Worm (Caenorhabditis elegans) whole organism, L1 larva: Measurements from ENCODE around the gene ndx-2.

ENCODE experiments used
- hlh-4 ChIP-seq: sonication (generic microtip); optimal IDR thresholded peaks from 2 replicates; lab custom pipeline; 2016; ENCODE audit warnings: mild to moderate bottlenecking, missing genetic modification characterization, missing compliant biosample characterization
- lin-15B ChIP-seq: fragments of 150-350 bp; sonication (generic microtip); optimal IDR thresholded peaks from 3 replicates; lab custom pipeline; 2014; ENCODE audit warnings: missing biosample characterization, missing genetic modification characterization
- nhr-76 ChIP-seq: sonication (generic microtip); optimal IDR thresholded peaks from 2 replicates; lab custom pipeline; 2017; ENCODE audit warnings: missing biosample characterization, missing genetic modification characterization
- nhr-85 ChIP-seq: sonication (generic microtip); peaks from one replicate; lab custom pipeline; 2016; ENCODE audit warnings: missing genetic modification characterization, inconsistent platforms, missing compliant biosample characterization
- unc-62 ChIP-seq: fragments of 150-350 bp; optimal IDR thresholded peaks from 2 replicates; lab custom pipeline; 2014; ENCODE audit warnings: missing biosample characterization, missing genetic modification reagents, missing genetic modification characterization
- zag-1 ChIP-seq: fragments of 150-350 bp; optimal IDR thresholded peaks from 2 replicates; lab custom pipeline; 2014; ENCODE audit warnings: missing biosample characterization, missing genetic modification characterization

DNA sequence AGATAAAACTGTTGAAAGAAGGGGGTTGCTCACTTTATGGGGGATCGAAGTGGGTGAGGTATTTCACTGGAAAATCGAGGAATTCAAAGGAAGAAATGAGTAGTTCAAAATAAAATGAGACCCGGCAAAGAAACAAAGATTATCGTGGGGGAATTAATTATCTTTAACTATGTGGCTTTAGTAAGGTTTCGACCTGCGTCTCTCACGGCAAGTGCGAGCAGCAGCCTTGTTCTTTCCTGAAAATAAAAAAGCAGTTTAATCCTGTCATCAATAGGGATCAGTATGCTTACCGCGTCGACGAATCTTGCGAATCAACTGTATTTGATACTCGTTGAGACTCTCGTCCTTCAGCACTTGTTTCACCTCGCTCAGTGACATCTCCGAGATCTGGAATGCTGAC lies 42.9 kb downstream of the ndx-2 start, which contains the start of gene srh-271:
- TF ChIP-seq nhr-85 (tag; lab: Kevin White, UChicago) (no peak), nhr-76 (no peak), hlh-4 (tag; lab: Kevin White, UChicago) (no peak), unc-62 (no peak), zag-1 (tag; lab: Kevin White, UChicago) (no peak), lin-15B (tag; lab: Kevin White, UChicago) (no peak)
